Comparison of ENCODE assay signal across 3 worm cellular contexts in the genomic region with DNA sequence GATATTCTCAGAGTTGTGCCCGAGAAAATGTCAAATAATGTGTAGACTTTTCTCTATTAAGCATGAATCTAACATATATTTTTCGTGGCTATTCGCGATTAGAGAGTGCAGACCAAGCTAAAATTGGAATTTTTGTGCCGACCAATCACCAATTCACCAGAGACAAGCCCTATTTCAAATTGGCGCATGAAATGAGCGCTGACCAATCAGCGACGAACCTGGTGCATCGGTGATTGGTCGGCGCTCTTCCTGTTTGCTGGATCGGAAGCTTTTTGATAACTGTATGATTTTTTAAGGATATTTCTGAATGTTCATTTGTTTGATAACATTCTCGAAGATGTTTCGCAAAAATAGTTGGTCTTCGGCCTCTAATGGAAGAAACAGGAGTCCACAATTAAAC.
TF ChIP-seq lines count a peak whose summit lies in the region.

No protein-coding gene starts in this region.

TF ChIP-seq in whole organism, L3 larva, 47 proteins besides CTCF, POLR2A, EP300 and RAD21:
- TF ChIP-seq lin-39 (tag; optimal IDR thresholded peaks at IDR 0.05; lab: Kevin White, UChicago) = no peak
- peak; percentile 76 for TF ChIP-seq nfya-1 (tag; optimal IDR thresholded peaks at IDR 0.05; lab: Kevin White, UChicago; ENCODE audit: insufficient read depth)
- TF ChIP-seq nhr-77 (tag; optimal IDR thresholded peaks at IDR 0.05; lab: Kevin White, UChicago) = no peak
- TF ChIP-seq jun-1 (tag; optimal IDR thresholded peaks at IDR 0.05; lab: Kevin White, UChicago) = no peak
- TF ChIP-seq fkh-2 (tag; optimal IDR thresholded peaks at IDR 0.05; lab: Kevin White, UChicago) = no peak
- no peak for TF ChIP-seq sea-2 (GFP tag; optimal IDR thresholded peaks at IDR 0.05; lab: Kevin White, UChicago)
- TF ChIP-seq nhr-25 (tag; optimal IDR thresholded peaks at IDR 0.05; lab: Kevin White, UChicago) = no peak
- TF ChIP-seq ama-1 (optimal IDR thresholded peaks at IDR 0.05; lab: Kevin White, UChicago) = no peak

TF ChIP-seq in whole organism, late embryonic, 69 proteins besides CTCF, POLR2A, EP300 and RAD21:
- TF ChIP-seq nfya-1 (tag; optimal IDR thresholded peaks at IDR 0.05; lab: Kevin White, UChicago) (peak; percentile 91), fkh-6 (tag; optimal IDR thresholded peaks at IDR 0.05; lab: Kevin White, UChicago) (no peak)
TF ChIP-seq in whole organism, late embryonic: peak in this region for 1.

TF ChIP-seq in whole organism, young adult, 124 proteins besides CTCF, POLR2A, EP300 and RAD21:
- TF ChIP-seq ztf-25 (GFP tag; IDR thresholded peaks at IDR 0.05; lab: Robert Waterston, UW) = 0 out of 2 replicates have a peak, but pooled peaks have one; percentile 9
- no peak for TF ChIP-seq pbrm-1 (GFP tag; IDR thresholded peaks at IDR 0.05; lab: Robert Waterston, UW)
- TF ChIP-seq gei-17 (GFP tag; optimal IDR thresholded peaks at IDR 0.05; lab: Kevin White, UChicago) = no peak
